Worm (Caenorhabditis elegans) whole organism, L4/young adult: ENCODE results near the gene C55A1.1.

Experiments used
- W03F9.2 ChIP-seq: fragments of 150-350 bp; optimal IDR thresholded peaks from 2 replicates; lab custom pipeline; 2014; ENCODE audit warnings: missing biosample characterization, missing genetic modification characterization
- him-1 ChIP-seq: sonication (generic microtip); optimal IDR thresholded peaks from 2 replicates; lab custom pipeline; 2016; ENCODE audit warnings: missing genotype, missing genetic modification reagents, missing genetic modification characterization, missing compliant biosample characterization

DNA sequence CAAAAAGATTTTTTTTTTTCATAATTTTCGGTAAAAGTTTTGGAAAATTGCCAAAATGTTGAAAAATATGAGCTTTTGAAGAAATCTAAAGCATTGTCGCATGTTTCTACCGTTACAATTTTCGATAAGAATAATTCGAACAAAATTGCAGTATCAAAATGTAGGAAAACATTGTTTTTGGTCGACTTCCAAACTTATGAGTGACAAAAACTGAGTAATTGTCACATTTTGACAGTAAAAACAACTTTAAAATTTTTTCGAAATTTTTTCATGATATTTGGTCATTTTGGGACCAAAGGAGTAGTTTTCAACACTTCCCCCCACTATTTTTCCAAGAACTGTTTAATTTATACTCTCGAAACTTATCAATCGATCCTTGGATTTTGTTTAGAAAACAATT is 27.0 kb upstream of the C55A1.1 start, which contains the start of gene fbxa-139:
- TF ChIP-seq W03F9.2 (tag; lab: Kevin White, UChicago) (no peak), him-1 (no peak)
